Fruit fly (Drosophila melanogaster) Kc167 (cell line): ENCODE results near the gene MESR3.

Experiments used
- Myc ChIP-seq: fragments of >200 bp; optimal IDR thresholded peaks from 2 replicates; lab custom pipeline; 2017; ENCODE audit warnings: missing external identifiers
- Sin3A ChIP-seq: fragments of >200 bp; optimal IDR thresholded peaks from 2 replicates; lab custom pipeline; 2018; ENCODE audit warnings: missing external identifiers
- h ChIP-seq: fragments of >200 bp; optimal IDR thresholded peaks from 3 replicates; lab custom pipeline; 2018; ENCODE audit warnings: missing external identifiers
- insv ChIP-seq: fragments of >200 bp; optimal IDR thresholded peaks from 3 replicates; lab custom pipeline; 2018; ENCODE audit warnings: missing external identifiers
- psq ChIP-seq: fragments of >200 bp; optimal IDR thresholded peaks from 2 replicates; lab custom pipeline; 2017; ENCODE audit warnings: missing external identifiers
- ttk ChIP-seq: sonication (Bioruptor generic); optimal IDR thresholded peaks from 2 replicates; lab custom pipeline; 2017; ENCODE audit warnings: missing external identifiers

MESR3 gene

dm6 chr2L:18598150-18598723, 18.8 kb upstream of the MESR3 start:
- TF ChIP-seq Sin3A (lab: Kevin White, UChicago), result no peak
- no peak for TF ChIP-seq h (lab: Kevin White, UChicago)
- TF ChIP-seq psq, result no peak
- no peak for TF ChIP-seq Myc (lab: Kevin White, UChicago)
- TF ChIP-seq ttk (lab: Kevin White, UChicago), result no peak
- TF ChIP-seq insv (lab: Kevin White, UChicago), result no peak

- TF ChIP-seq Myc (lab: Kevin White, UChicago), result no peak
- TF ChIP-seq h (lab: Kevin White, UChicago), result no peak
- TF ChIP-seq Sin3A (lab: Kevin White, UChicago), result no peak
- no peak for TF ChIP-seq psq
- no peak for TF ChIP-seq ttk (lab: Kevin White, UChicago)
- no peak for TF ChIP-seq insv (lab: Kevin White, UChicago)
Measured at dm6 chr2L:18599152-18599551, 17.9 kb upstream of the MESR3 start.

dm6 chr2L:18604986-18605385, 12.1 kb upstream of the MESR3 start, which contains the start of gene CG10413:
TSS of gene CG10413 (minus strand) at chr2L:18605249.
- TF ChIP-seq insv (lab: Kevin White, UChicago), result no peak
- no peak for TF ChIP-seq psq
- TF ChIP-seq Sin3A (lab: Kevin White, UChicago), result no peak
- TF ChIP-seq h (lab: Kevin White, UChicago), result no peak
- no peak for TF ChIP-seq ttk (lab: Kevin White, UChicago)
- no peak for TF ChIP-seq Myc (lab: Kevin White, UChicago)

DNA sequence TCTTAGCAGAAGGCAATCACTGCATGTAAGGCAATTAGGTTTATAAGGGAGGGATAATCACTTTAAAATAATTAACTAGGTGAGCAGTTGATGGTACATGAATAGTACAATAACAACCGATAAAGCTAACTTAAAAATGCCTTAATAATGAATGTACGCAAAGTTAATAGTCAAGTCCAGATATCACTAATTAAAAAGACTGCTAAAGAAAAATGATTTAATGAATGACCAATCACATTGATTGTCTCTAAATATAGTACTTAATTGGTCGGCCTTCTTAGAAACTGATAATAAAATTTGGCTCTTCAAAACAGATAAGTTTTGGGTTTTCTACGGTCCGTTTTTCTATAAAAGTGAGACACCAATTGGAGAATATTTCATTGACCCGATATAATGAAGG, 11.5 kb upstream of the MESR3 start, which contains the start of gene CG31789:
Gene CG31789, plus strand, starts transcription at position 380 of the 400 bp plus-strand sequence.
- no peak for TF ChIP-seq ttk (lab: Kevin White, UChicago)
- no peak for TF ChIP-seq psq
- TF ChIP-seq Myc (lab: Kevin White, UChicago), result no peak
- no peak for TF ChIP-seq Sin3A (lab: Kevin White, UChicago)
- no peak for TF ChIP-seq h (lab: Kevin White, UChicago)
- no peak for TF ChIP-seq insv (lab: Kevin White, UChicago)

DNA sequence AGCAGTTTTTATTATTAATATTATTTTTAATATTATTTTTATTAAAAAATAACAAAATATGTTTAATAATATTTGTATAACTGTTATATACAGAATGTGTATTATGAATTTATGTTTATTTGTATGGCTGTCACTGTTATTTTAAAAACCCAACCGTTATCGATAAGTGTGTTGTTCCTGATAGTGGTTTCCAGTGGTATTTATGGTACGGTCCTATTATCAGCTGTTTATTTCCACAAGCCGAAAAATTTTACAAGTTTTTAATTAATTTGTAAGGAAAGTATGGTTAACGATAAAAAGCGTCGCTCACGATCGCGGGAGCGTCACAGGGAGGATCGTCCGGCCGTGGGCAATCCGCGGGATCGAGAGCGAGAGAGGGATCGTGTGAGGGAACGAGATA, 10.4 kb upstream of the MESR3 start, which contains the start of gene CG10333:
Gene CG10333, plus strand, starts transcription at position 191 of the 400 bp plus-strand sequence.
- TF ChIP-seq insv (lab: Kevin White, UChicago), result no peak
- TF ChIP-seq ttk (lab: Kevin White, UChicago), result no peak
- TF ChIP-seq h (lab: Kevin White, UChicago), result no peak

- no peak for TF ChIP-seq ttk (lab: Kevin White, UChicago)
- TF ChIP-seq Myc (lab: Kevin White, UChicago), result no peak
- no peak for TF ChIP-seq psq
- TF ChIP-seq Sin3A (lab: Kevin White, UChicago), result no peak
- TF ChIP-seq h (lab: Kevin White, UChicago), result no peak
- no peak for TF ChIP-seq insv (lab: Kevin White, UChicago)
Measured at dm6 chr2L:18612106-18612505, 5.0 kb upstream of the MESR3 start, which contains the start of gene Atac2. TSS of gene Atac2 (minus strand) at chr2L:18612249.

DNA sequence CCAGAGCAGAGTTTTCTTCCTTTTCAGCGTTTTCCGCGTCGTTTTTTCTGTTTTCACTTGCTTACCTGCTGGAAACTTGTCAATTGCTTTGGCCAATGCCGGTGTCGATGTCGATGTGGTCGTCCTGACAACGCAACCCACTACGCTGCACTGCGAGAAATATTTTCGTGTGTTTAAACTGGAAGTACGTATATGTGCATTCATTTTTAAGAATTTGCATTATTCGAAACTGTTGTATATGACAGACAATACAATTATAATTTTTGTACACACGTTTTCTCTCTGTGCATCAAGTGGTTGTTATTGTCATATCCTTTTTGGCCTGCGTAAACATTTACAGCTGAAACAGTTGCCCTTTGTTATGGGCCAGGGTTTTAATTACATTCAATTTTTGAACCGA, 1.0 kb upstream of the MESR3 start, which contains the start of gene IFT46:
Gene IFT46, minus strand, starts transcription at position 88 of the 400 bp plus-strand sequence.
- no peak for TF ChIP-seq Sin3A (lab: Kevin White, UChicago)
- no peak for TF ChIP-seq psq
- no peak for TF ChIP-seq h (lab: Kevin White, UChicago)
- TF ChIP-seq ttk (lab: Kevin White, UChicago), result no peak
- no peak for TF ChIP-seq insv (lab: Kevin White, UChicago)
- no peak for TF ChIP-seq Myc (lab: Kevin White, UChicago)

- TF ChIP-seq h (lab: Kevin White, UChicago) (no peak), ttk (lab: Kevin White, UChicago) (no peak), Sin3A (lab: Kevin White, UChicago) (no peak), psq (no peak), Myc (lab: Kevin White, UChicago) (no peak), insv (lab: Kevin White, UChicago) (no peak)
Measured at dm6 chr2L:18620153-18620552, 3.1 kb downstream of the MESR3 start.

dm6 chr2L:18621357-18622211, 4.5 kb downstream of the MESR3 start:
- TF ChIP-seq Sin3A (lab: Kevin White, UChicago) (no peak), psq (no peak), insv (lab: Kevin White, UChicago) (no peak), Myc (lab: Kevin White, UChicago) (no peak), ttk (lab: Kevin White, UChicago) (no peak), h (lab: Kevin White, UChicago) (no peak)

- TF ChIP-seq insv (lab: Kevin White, UChicago) (no peak), Myc (lab: Kevin White, UChicago) (no peak)
Measured at dm6 chr2L:18623435-18623834, 6.4 kb downstream of the MESR3 start.

- TF ChIP-seq insv (lab: Kevin White, UChicago) (no peak), h (lab: Kevin White, UChicago) (no peak), Sin3A (lab: Kevin White, UChicago) (no peak), psq (no peak)
Measured at dm6 chr2L:18624362-18624761, 7.3 kb downstream of the MESR3 start.

- TF ChIP-seq psq (no peak), insv (lab: Kevin White, UChicago) (no peak), h (lab: Kevin White, UChicago) (no peak), Myc (lab: Kevin White, UChicago) (no peak), ttk (lab: Kevin White, UChicago) (no peak), Sin3A (lab: Kevin White, UChicago) (no peak)
Measured at dm6 chr2L:18625009-18625408, 8.0 kb downstream of the MESR3 start.
